Worm (Caenorhabditis elegans): ENCODE data around the gene unc-31.

The unc-31 gene

DNA sequence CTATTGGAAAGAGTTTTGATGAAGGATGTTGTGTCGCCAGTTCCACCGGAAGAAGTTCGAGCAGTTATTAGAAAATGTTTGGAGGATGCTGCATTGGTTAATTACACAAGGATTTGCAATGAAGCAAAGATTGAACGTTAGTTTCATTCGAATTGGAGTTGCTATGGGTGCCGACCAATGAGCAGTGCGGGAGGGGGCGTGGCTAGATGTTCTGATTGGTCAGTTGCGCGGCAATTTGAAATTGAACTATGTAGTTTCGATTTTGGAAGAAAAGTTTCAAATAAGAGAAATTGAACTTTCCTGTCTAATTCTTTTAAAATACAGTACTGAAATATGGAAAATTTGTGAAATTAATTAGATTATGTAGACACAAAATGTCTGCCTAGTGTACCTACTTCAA is 9.5 kb downstream of the unc-31 start:
- TF ChIP-seq hmg-20 (GFP tag; IDR thresholded peaks at IDR 0.05) = no peak

DNA sequence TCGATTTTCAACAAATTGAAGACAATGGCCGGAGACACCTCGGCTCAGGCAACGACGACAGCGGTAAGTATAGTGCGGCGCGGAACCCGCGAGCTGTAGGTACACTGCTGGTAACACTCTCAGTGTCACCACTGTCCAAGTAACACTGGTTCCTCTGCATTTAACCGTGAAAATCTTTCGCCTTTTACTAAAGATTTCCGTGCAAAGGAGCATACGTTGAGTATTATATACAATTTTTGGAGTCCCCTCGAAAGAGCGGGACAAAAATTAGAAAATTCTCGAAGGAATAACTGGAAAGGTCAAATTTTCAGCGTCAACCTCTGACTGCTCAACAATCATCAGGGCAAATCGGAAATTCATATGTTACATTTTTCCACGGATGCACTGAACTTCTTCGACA is 12.3 kb downstream of the unc-31 start:
- TF ChIP-seq hmg-1.2 (GFP tag; IDR thresholded peaks at IDR 0.05) (peak; percentile 98), sdz-38 (tag; optimal IDR thresholded peaks at IDR 0.05) (no peak), egl-18 (GFP tag; IDR thresholded peaks at IDR 0.05) (no peak), F33H1.4 (GFP tag; IDR thresholded peaks at IDR 0.05) (peak; percentile 42), nfya-2 (GFP tag; IDR thresholded peaks at IDR 0.05) (no peak), F52B5.7 (tag; optimal IDR thresholded peaks at IDR 0.05) (no peak), repo-1 (tag; optimal IDR thresholded peaks at IDR 0.05) (peak; percentile 16), chd-7 (tag; optimal IDR thresholded peaks at IDR 0.05) (no peak), attf-6 (GFP tag; IDR thresholded peaks at IDR 0.05) (peak; percentile 94), T07F8.4 (tag; optimal IDR thresholded peaks at IDR 0.05) (no peak), Y67H2A.10 (GFP tag; conservative IDR thresholded peaks at IDR 0.05) (no peak), nhr-179 (tag; optimal IDR thresholded peaks at IDR 0.05) (no peak), snpc-1.3 (tag; optimal IDR thresholded peaks at IDR 0.05; ENCODE audit: insufficient read depth) (peak; percentile 64), ccch-3 (GFP tag; optimal IDR thresholded peaks at IDR 0.05) (no peak), C17E4.6 (GFP tag; IDR thresholded peaks at IDR 0.05) (no peak), ceh-58 (GFP tag; IDR thresholded peaks at IDR 0.05) (no peak), K12H6.12 (tag; optimal IDR thresholded peaks at IDR 0.05) (no peak), aptf-3 (GFP tag; IDR thresholded peaks at IDR 0.05) (no peak), gei-17 (GFP tag; optimal IDR thresholded peaks at IDR 0.05) (no peak), madf-6 (GFP tag; IDR thresholded peaks at IDR 0.05) (peak; percentile 76), nhr-90 (tag; optimal IDR thresholded peaks at IDR 0.05) (no peak), B0261.1 (tag; optimal IDR thresholded peaks at IDR 0.05) (no peak), madf-8 (GFP tag; conservative IDR thresholded peaks at IDR 0.05) (0 out of 2 replicates have a peak, but pooled peaks have one; percentile 38), ztf-18 (tag; optimal IDR thresholded peaks at IDR 0.05) (no peak), dpff-1 (tag; optimal IDR thresholded peaks at IDR 0.05) (no peak), dpl-1 (GFP tag; optimal IDR thresholded peaks at IDR 0.05) (no peak), T26A5.8 (tag; optimal IDR thresholded peaks at IDR 0.05) (no peak), lin-35 (GFP tag; optimal IDR thresholded peaks at IDR 0.05) (no peak), F37B4.10 (GFP tag; IDR thresholded peaks at IDR 0.05) (no peak), zfh-2 (GFP tag; conservative IDR thresholded peaks at IDR 0.05) (no peak), dox-1 (GFP tag; IDR thresholded peaks at IDR 0.05) (peak; percentile 81), bed-2 (GFP tag; IDR thresholded peaks at IDR 0.05) (no peak), snpc-4 (GFP tag; optimal IDR thresholded peaks at IDR 0.05) (peak; percentile 92), snpc-4 (tag; optimal IDR thresholded peaks at IDR 0.05) (peak; percentile 88 to 97 (median 94)), madf-3 (GFP tag; IDR thresholded peaks at IDR 0.05) (no peak), ceh-27 (GFP tag; optimal IDR thresholded peaks at IDR 0.05) (no peak), hlh-12 (tag; optimal IDR thresholded peaks at IDR 0.05) (no peak), ceh-79 (tag; optimal IDR thresholded peaks at IDR 0.05) (no peak), F57C9.4 (tag; optimal IDR thresholded peaks at IDR 0.05) (no peak), him-1 (tag; optimal IDR thresholded peaks at IDR 0.05) (peak; percentile 46), F23B12.7 (tag; optimal IDR thresholded peaks at IDR 0.05; ENCODE audit: insufficient read depth) (no peak), tbp1 (GFP tag; optimal IDR thresholded peaks at IDR 0.05) (peak; percentile 75), lag-1 (GFP tag; IDR thresholded peaks at IDR 0.05) (no peak), lin-54 (GFP tag; optimal IDR thresholded peaks at IDR 0.05) (peak; percentile 5), lsy-27 (tag; optimal IDR thresholded peaks at IDR 0.05; ENCODE audit: borderline replicate concordance, insufficient read depth) (no peak), ztf-28 (GFP tag; IDR thresholded peaks at IDR 0.05) (no peak), athp-1 (tag; optimal IDR thresholded peaks at IDR 0.05) (no peak)

Data from whole organism, young adult.